Worm (Caenorhabditis elegans): ENCODE results near the gene folt-2.

DNA sequence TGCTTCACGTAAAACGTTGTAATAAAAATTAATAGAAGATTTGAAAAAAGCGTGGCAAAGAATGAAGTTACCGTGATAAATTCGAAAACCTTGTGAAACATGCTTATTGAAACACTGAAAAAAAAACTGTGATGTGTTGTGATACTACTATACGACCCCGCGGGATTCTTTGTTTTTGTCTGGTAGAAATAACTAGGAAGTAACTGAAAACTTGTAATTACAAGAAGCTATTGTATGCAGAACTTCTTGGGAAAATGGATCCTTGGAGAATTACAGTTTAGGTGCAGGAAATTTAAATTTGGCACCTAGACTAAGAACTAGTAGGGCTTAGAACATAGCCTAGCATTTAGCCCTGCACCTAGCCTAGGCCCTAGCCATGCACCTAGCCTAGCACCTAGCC lies 4.4 kb upstream of the folt-2 start, which contains the start of gene str-39:
- TF ChIP-seq nhr-237 (tag; optimal IDR thresholded peaks at IDR 0.05) (no peak), lsy-12 (tag; optimal IDR thresholded peaks at IDR 0.05) (no peak), ama-1 (optimal IDR thresholded peaks at IDR 0.05) (no peak), jun-1 (tag; optimal IDR thresholded peaks at IDR 0.05) (no peak), aly-2 (tag; optimal IDR thresholded peaks at IDR 0.05) (no peak), egl-27 (tag; optimal IDR thresholded peaks at IDR 0.05) (no peak)
